Worm (Caenorhabditis elegans) whole organism, L4/young adult: ENCODE results near the gene tba-7.

ENCODE experiments used
- W03F9.2 ChIP-seq: fragments of 150-350 bp; optimal IDR thresholded peaks from 2 replicates; lab custom pipeline; 2014; ENCODE audit warnings: missing biosample characterization, missing genetic modification characterization
- dao-5 ChIP-seq: sonication (generic microtip); optimal IDR thresholded peaks from 2 replicates; lab custom pipeline; 2016; ENCODE audit warnings: missing genotype, missing genetic modification characterization, moderate library complexity, missing compliant biosample characterization
- him-1 ChIP-seq: sonication (generic microtip); optimal IDR thresholded peaks from 2 replicates; lab custom pipeline; 2016; ENCODE audit warnings: missing genotype, missing genetic modification reagents, missing genetic modification characterization, missing compliant biosample characterization

tba-7 gene

DNA sequence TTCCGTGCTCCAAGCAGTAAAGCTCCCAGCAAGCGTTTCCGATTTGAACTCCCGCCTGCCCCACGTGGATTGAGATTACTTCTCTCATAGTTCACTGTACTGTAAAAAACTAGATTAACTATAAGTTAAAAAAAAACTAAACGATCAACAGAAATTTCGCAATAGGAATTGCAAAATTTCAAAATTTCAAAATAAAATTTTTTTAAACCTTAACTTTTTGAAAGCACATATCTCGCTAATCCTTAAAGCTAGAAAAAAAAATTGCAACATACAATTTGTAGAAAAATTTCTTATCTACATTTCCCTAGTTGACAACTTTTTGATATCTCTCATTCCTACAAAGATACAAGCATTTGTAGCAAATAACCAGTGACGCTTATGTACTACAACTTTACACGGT, at the start of gene tba-7:
Gene tba-7 (minus strand): TSS at position 101 of the 400 bp plus-strand sequence.
- TF ChIP-seq him-1 (no peak), dao-5 (no peak), W03F9.2 (tag; lab: Kevin White, UChicago) (no peak)

DNA sequence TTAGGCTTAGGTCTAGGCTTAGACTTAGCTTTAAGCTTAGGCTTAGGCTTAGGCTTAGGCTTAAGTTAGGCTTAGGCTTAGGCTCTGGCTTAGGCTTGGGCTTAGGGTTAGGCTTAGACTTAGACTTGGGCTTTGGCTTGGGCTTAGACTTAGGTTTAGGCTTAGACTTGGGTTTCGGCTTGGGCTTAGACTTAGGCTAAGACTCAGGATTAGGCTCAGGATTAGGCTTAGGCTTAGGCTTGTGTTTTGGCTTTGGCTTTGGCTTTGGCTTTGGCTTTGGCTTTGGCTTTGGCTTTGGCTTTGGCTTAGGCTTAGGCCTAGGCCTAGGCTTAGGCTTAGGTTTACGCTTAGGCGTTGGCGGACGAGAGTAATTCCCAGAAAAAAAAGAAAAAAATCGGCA, 48.0 kb upstream of the tba-7 start:
- TF ChIP-seq W03F9.2 (tag; lab: Kevin White, UChicago) = no peak
- no peak for TF ChIP-seq dao-5

DNA sequence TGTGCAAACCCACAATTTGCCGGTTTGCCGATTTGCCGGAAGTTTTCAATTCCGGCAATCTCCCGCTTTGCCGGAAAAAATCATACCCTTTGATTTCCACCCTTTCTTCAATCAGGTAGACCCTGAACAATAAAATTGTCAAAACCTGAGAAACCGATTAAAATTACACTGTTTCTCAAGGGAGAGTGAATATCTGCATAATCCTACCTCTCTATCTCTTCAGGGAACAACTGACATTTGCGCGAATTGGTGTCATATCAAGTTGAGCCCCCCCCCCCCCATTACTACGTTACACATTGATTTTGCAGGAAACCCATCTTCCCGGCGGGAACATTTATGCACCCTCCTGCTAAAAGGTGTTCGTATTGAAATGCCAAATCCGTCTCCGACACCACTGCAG, 38.8 kb upstream of the tba-7 start, which contains the start of gene twk-31:
Gene twk-31 (plus strand): TSS at position 301 of the 400 bp plus-strand sequence.
- no peak for TF ChIP-seq dao-5
- no peak for TF ChIP-seq W03F9.2 (tag; lab: Kevin White, UChicago)
- TF ChIP-seq him-1 = no peak

DNA sequence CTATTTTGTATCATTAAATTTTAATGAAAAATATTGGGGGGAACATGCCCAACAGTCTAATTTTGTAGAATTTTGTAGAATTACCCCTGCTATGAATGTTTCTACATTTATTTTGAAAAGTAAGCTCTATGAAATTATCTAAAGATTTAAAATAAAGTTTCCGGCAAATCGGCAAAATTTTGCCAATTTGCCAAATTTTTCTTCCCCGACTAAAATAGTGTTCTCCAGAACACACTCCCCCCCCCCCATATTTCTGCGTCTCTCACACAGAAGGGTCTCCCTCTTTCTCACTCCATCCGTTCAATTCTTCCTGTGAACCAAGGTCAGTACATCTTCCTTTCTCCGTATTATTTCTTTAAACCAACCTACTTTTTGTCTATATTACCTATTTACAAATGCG, 33.5 kb upstream of the tba-7 start, which contains the start of gene Y47D3B.4:
Gene Y47D3B.4 (plus strand): TSS at position 301 of the 400 bp plus-strand sequence.
- TF ChIP-seq dao-5 = no peak
- TF ChIP-seq W03F9.2 (tag; lab: Kevin White, UChicago) = no peak
- TF ChIP-seq him-1 = no peak

DNA sequence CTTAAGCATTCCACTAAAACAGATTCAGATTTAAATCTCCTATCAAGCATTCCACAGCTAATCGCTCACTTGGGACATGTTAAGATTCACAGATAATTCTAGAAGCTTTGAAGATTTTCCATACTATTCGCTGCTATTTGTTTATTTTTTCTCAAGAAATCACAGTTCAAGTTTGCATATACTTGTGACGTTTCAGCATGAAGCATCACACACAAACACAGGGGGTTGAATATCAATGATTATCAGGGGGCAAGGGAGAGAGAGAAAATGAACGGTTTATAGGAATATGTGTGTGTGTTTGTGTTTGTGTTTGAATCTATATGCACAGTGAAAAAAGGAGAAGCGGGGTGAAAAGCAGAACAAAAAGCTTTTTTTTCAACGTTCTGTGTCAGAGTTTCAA, 31.1 kb upstream of the tba-7 start, which contains the start of gene Y47D3B.12:
Gene Y47D3B.12 (plus strand): TSS at position 301 of the 400 bp plus-strand sequence.
- TF ChIP-seq him-1 (no peak), dao-5 (no peak), W03F9.2 (tag; lab: Kevin White, UChicago) (no peak)

DNA sequence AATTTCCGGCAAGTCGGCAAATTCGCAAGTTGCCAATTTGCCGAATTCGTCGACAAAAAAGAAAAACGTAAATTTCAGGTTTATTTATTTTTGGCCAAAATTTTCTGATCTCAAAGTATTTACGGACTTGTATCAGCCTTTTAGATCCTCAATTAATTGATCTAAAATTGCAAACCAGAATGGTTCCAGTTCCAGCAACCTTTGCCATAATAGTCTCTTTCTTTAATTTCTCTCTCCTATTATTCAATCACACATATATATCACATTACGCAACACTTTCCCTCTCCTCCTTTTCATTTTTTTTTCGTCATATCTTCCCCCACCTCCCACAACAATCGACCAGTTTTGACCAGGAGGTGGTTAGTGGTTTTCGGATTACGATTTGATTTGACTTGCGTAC, 25.9 kb upstream of the tba-7 start, which contains the start of gene Y47D3B.3:
Gene Y47D3B.3 (plus strand): TSS at position 301 of the 400 bp plus-strand sequence.
- TF ChIP-seq W03F9.2 (tag; lab: Kevin White, UChicago) (no peak), dao-5 (no peak), him-1 (no peak)

DNA sequence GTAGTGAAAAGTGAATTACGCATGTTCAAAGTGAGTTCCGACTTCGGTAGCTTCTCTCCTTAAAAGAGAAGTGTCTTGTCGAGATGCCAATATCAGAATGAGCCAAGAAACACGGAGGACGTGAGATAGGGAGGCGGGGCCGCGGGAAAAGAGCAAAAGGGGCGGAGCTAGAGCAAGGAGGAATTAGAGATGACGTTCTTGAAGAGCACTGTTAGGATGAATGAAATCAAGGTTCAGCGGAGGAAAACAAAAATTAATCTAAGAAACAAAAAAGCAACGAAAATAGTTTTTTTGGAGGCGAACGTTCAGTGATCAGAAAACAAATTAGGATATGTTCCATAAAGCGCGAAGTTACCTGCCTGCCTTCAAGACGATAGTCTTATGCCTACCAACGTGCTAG, 21.6 kb upstream of the tba-7 start, which contains the start of gene nlp-21:
Gene nlp-21 (minus strand): TSS at position 101 of the 400 bp plus-strand sequence.
- TF ChIP-seq W03F9.2 (tag; lab: Kevin White, UChicago) (no peak), him-1 (no peak), dao-5 (no peak)

DNA sequence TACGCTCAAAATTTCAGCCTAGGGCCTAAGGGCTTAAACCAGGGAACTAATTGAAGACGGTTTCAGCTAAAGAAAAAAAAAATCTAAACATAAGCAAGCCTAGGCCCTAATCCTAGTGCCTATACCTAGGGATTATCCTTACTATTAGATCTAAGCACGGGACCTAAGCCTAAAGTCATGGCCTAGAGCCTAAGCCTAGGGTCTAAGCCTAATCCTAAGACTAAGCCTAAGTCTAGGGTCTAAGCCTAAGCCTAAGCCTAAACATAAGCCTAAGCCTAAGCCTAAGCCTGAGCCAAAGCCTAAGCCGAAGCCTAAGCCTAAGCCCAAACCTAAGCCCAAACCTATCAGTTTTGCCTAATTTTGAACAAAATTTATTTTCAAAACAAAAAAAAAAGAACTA, 21.2 kb upstream of the tba-7 start:
- no peak for TF ChIP-seq him-1
- no peak for TF ChIP-seq W03F9.2 (tag; lab: Kevin White, UChicago)
- TF ChIP-seq dao-5 = no peak

DNA sequence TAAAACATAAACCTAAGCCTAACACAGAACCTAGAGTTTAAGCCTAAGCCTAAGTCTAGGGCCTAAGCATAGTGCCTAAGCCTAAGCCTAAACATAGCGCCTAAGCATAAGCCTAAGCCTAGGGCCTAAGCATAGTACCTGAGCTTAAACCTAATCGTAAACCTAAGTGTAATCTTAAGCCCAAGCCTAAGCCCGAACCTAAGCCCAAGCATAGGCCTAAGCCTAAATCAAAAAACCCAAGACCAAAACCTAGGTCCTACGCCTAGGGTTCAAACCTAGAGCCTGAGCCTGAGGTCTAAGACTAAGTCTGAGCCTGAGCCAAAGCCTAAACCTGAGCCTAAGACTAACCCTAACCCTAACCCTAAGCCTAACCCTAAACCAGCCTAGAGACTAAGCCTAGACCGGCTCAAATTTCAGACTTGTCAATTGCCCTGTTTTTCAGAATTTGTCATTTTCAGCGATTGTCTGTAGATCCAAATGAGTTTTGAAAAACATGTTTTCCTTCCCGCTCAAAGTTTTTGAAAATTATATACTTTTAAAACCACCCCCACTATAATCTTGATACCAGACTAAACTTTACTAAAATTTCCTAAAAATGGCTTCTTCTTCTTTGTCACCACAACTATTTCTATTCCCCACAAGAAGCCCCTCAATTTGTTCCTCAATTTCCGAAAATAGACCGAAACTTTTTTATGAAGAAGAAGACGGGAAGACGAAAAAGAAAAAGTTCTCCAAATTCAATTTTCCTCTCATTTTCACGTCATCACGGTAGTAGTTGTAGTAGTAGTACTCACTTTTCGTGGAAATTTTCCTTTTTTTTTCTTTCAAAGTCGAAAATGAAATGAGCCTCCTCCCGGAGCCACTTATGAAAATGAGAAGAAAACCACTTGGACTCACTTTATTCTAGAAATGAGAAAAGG, 20.3 kb upstream of the tba-7 start:
- TF ChIP-seq him-1 (no peak), W03F9.2 (tag; lab: Kevin White, UChicago) (no peak), dao-5 (no peak)

- TF ChIP-seq him-1 = no peak
- no peak for TF ChIP-seq dao-5
- no peak for TF ChIP-seq W03F9.2 (tag; lab: Kevin White, UChicago)
These were observed 19.2 kb upstream of the tba-7 start for ce11 chrIII:11390832-11391231.

DNA sequence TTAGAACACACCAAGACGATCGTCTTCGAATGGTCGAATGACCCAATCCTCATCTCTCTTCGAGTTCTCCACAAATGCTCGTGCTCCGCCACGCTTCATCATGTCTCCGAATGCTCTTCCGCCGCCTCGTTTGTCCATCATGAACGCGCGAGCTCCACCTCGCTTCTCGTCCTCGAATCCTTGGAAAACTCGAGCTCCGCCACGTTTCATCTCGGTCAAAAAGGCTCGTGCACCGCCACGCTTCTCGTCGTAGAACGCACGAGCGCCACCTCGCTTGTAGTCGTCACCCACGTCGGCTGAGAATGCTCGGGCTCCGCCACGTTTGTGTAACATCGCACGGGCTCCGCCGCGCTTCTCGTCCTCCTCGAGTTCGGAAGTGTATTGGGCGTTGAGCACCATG, 17.8 kb upstream of the tba-7 start:
- no peak for TF ChIP-seq W03F9.2 (tag; lab: Kevin White, UChicago)
- TF ChIP-seq dao-5 = no peak
- no peak for TF ChIP-seq him-1

DNA sequence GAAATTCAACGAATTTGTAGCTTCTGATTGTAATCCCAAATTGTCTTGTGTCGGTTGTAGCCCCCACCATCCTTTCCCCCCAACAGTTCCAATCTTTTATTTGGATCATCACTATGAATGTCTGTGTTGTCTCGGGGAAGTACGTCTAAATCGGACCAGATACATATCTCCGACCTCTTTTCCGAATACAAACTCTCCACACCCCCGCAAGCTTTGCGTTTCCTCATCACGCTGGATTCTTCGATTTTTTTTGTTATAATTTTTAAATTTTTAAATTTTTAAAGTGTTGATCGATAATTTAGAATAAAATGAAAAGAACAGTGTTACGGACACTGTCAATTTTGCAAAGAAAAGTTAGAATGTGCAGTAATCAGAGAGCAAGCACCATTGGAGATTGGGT, 10.3 kb upstream of the tba-7 start, which contains the start of gene subs-4:
Gene subs-4 (plus strand): TSS at position 301 of the 400 bp plus-strand sequence.
- no peak for TF ChIP-seq him-1
- no peak for TF ChIP-seq W03F9.2 (tag; lab: Kevin White, UChicago)
- TF ChIP-seq dao-5 = no peak

- no peak for TF ChIP-seq dao-5
- no peak for TF ChIP-seq him-1
- TF ChIP-seq W03F9.2 (tag; lab: Kevin White, UChicago) = no peak
These were observed 9.0 kb upstream of the tba-7 start for ce11 chrIII:11380555-11380954.

DNA sequence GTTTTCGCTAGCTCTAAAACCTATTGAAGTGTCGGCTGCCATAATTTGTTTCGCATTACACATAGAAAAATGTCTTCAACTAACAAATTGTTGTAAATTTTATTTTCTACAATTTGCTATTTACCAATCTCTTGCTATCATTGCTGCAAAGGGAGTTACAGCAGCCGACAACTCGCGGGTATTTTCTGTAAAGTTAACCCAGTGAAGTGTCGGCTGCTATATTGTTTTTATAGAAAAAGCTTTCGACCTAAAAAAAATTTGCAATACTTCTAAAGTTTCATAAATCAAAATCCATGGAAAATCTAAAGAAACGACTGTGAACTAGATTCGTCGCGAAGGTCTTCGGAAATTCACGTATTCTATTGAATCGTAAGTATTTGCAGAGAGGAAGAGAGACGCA, 7.3 kb upstream of the tba-7 start:
- TF ChIP-seq him-1 = no peak
- no peak for TF ChIP-seq dao-5
- TF ChIP-seq W03F9.2 (tag; lab: Kevin White, UChicago) = no peak

DNA sequence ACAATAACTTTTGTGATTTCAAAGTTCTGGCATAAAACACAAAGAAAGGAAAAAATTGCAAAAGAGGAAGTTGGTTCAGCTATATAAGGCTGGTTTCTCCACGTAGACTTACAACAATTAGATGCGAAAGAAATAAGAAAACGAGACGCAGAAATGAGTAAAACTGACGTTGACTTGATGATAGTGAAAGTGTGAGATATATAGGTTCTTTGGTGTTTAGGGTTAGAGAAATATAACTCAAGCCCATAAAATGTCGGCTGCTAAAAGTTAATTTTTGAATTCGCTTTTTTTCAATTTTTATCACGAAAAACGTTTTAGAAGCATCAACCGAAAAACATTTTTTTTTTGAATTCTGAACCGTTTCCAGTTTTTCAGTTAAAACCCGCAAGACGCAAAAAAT, 6.9 kb upstream of the tba-7 start:
- TF ChIP-seq him-1 = no peak
- TF ChIP-seq dao-5 = no peak
- TF ChIP-seq W03F9.2 (tag; lab: Kevin White, UChicago) = no peak
